Worm (Caenorhabditis elegans): Measurements from ENCODE around the gene ZK856.11.

ce11 chrV:10252682-10253081 is 47.9 kb upstream of the ZK856.11 start:
- TF ChIP-seq hmbx-1 (tag; optimal IDR thresholded peaks at IDR 0.05) = no peak
- TF ChIP-seq flt-1 (GFP tag; IDR thresholded peaks at IDR 0.05) = no peak
- TF ChIP-seq aly-1 (tag; optimal IDR thresholded peaks at IDR 0.05) = no peak
- TF ChIP-seq ama-1 (optimal IDR thresholded peaks at IDR 0.05) = no peak
- TF ChIP-seq pes-1 (GFP tag; IDR thresholded peaks at IDR 0.05) = no peak
- no peak for TF ChIP-seq B0310.2 (tag; optimal IDR thresholded peaks at IDR 0.05)
- no peak for TF ChIP-seq tra-4 (tag; optimal IDR thresholded peaks at IDR 0.05)
- TF ChIP-seq ceh-13 (GFP tag; optimal IDR thresholded peaks at IDR 0.05) = no peak
- TF ChIP-seq ceh-36 (tag; optimal IDR thresholded peaks at IDR 0.05) = no peak
- no peak for TF ChIP-seq hnd-1 (tag; optimal IDR thresholded peaks at IDR 0.05)
- TF ChIP-seq tbx-11 (GFP tag; IDR thresholded peaks at IDR 0.05) = no peak
